Fruit fly (Drosophila melanogaster): ENCODE measurements around the gene CG16743.

DNA sequence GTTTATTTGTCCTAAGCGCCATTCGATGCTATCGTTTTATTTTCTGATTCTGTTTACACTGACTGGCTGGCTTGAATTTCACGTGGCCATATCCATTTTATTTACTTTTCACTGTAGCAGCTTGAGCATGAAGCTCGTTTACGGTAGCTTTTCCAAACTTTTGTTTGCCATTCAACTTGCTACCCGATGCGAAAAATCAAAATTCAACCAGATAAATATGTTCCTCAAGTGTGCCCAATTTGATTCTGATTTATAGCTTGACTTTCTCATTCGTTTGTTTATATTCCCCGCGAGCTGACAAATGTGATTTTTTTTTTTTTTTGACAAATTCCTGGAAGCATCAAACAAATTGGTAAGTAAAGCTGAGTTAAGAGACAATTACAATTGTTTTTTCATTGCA lies 35.7 kb upstream of the CG16743 start, which contains the start of gene CG14072:
- TF ChIP-seq gl (tag; optimal IDR thresholded peaks at IDR 0.05), result no peak
- no peak for TF ChIP-seq CG34367 (tag; optimal IDR thresholded peaks at IDR 0.05)
- no peak for TF ChIP-seq CG13204 (GFP tag; optimal IDR thresholded peaks at IDR 0.05)

Data from whole organism, pupa.